Worm (Caenorhabditis elegans) whole organism, L1 larva: ENCODE measurements around the gene hda-1.

Experiments
- C34B4.2 ChIP-seq: sonication (generic microtip); optimal IDR thresholded peaks from 2 replicates; lab custom pipeline; 2017; ENCODE audit warnings: mild to moderate bottlenecking, missing genetic modification characterization, missing compliant biosample characterization
- F16B12.6 ChIP-seq: fragments of 150-350 bp; optimal IDR thresholded peaks from 2 replicates; lab custom pipeline; 2014; ENCODE audit warnings: missing biosample characterization, missing genetic modification characterization
- alr-1 ChIP-seq: fragments of 200-800 bp; sonication (Bioruptor generic); optimal IDR thresholded peaks from 2 replicates; lab custom pipeline; 2018; ENCODE audit warnings: borderline replicate concordance, mild to moderate bottlenecking, missing genetic modification characterization, missing compliant biosample characterization
- ceh-63 ChIP-seq: fragments of 200-800 bp; sonication (Bioruptor generic); optimal IDR thresholded peaks from 2 replicates; lab custom pipeline; 2018; ENCODE audit warnings: mild to moderate bottlenecking, missing genetic modification characterization, missing compliant biosample characterization
- ceh-8 ChIP-seq: fragments of 200-800 bp; sonication (Bioruptor generic); optimal IDR thresholded peaks from 2 replicates; lab custom pipeline; 2018; ENCODE audit warnings: mild to moderate bottlenecking, missing genetic modification characterization, moderate library complexity, missing compliant biosample characterization
- ceh-88 ChIP-seq: fragments of 200-800 bp; sonication (Bioruptor generic); IDR thresholded peaks from 2 replicates; pipeline ENCODE4 v1.3.6; 2022; ENCODE audit warnings: missing genetic modification characterization, missing compliant biosample characterization
- dpl-1 ChIP-seq, 3 experiments: fragments of 150-350 bp in 2 of 3; sonication (generic microtip) in 1 of 3; optimal IDR thresholded peaks; 2 replicates each; lab custom pipeline; 2014 to 2017; ENCODE audit warnings: missing biosample characterization in 3 of 3, missing genetic modification characterization in 3 of 3, missing genetic modification reagents in 3 of 3
- efl-1 ChIP-seq, 4 experiments: fragments of 150-350 bp; optimal IDR thresholded peaks in 3 of 4; peaks in 1 of 4; 1 replicate in 1 of 4; 2 replicates in 3 of 4; lab custom pipeline; 2014; ENCODE audit warnings: missing biosample characterization in 2 of 4, missing genetic modification characterization in 2 of 4, missing genetic modification reagents in 2 of 4
- efl-3 ChIP-seq: fragments of 200-800 bp; sonication (Bioruptor generic); optimal IDR thresholded peaks from 2 replicates; lab custom pipeline; 2018; ENCODE audit warnings: mild to moderate bottlenecking, missing genetic modification characterization, missing compliant biosample characterization
- elt-2 ChIP-seq: sonication (generic microtip); optimal IDR thresholded peaks from 2 replicates; lab custom pipeline; 2016; ENCODE audit warnings: missing genetic modification characterization, mild to moderate bottlenecking, inconsistent platforms, missing compliant biosample characterization, missing genetic modification reagents
- elt-3 ChIP-seq, 6 experiments: fragments of 150-350 bp in 1 of 6; sonication (generic microtip); optimal IDR thresholded peaks; 2 replicates each; lab custom pipeline; 2017 to 2018; ENCODE audit warnings: missing biosample characterization in 6 of 6, missing genetic modification characterization in 6 of 6, inconsistent platforms in 1 of 6
- fkh-8 ChIP-seq: sonication (generic microtip); optimal IDR thresholded peaks from 2 replicates; lab custom pipeline; 2016; ENCODE audit warnings: mild to moderate bottlenecking, missing genetic modification characterization, missing compliant biosample characterization
- fos-1 ChIP-seq: fragments of 150-350 bp; optimal IDR thresholded peaks from 2 replicates; lab custom pipeline; 2014; ENCODE audit warnings: missing biosample characterization, missing genetic modification characterization
- hlh-17 ChIP-seq: fragments of 200-800 bp; sonication (Bioruptor generic); optimal IDR thresholded peaks from 2 replicates; lab custom pipeline; 2018; ENCODE audit warnings: missing genetic modification characterization, mild to moderate bottlenecking, missing compliant biosample characterization, moderate library complexity, borderline replicate concordance
- hlh-4 ChIP-seq: sonication (generic microtip); optimal IDR thresholded peaks from 2 replicates; lab custom pipeline; 2016; ENCODE audit warnings: mild to moderate bottlenecking, missing genetic modification characterization, missing compliant biosample characterization
- hpl-2 ChIP-seq: fragments of 150-350 bp; optimal IDR thresholded peaks from 2 replicates; lab custom pipeline; 2014; ENCODE audit warnings: missing biosample characterization, missing genetic modification reagents, missing genetic modification characterization
- irx-1 ChIP-seq: sonication (generic microtip); optimal IDR thresholded peaks from 2 replicates; lab custom pipeline; 2016; ENCODE audit warnings: missing genetic modification characterization, missing compliant biosample characterization
- isw-1 ChIP-seq: fragments of 200-800 bp; sonication (Bioruptor generic); IDR thresholded peaks from 2 replicates; pipeline ENCODE4 v1.3.6; 2022; ENCODE audit warnings: missing genetic modification characterization, missing compliant biosample characterization
- jun-1 ChIP-seq: fragments of 150-350 bp; optimal IDR thresholded peaks from 2 replicates; lab custom pipeline; 2014; ENCODE audit warnings: missing biosample characterization, missing genetic modification reagents, missing genetic modification characterization
- lin-15B ChIP-seq: fragments of 150-350 bp; sonication (generic microtip); optimal IDR thresholded peaks from 3 replicates; lab custom pipeline; 2014; ENCODE audit warnings: missing biosample characterization, missing genetic modification characterization
- mab-9 ChIP-seq: fragments of 200-800 bp; sonication (Bioruptor generic); IDR thresholded peaks from 2 replicates; pipeline ENCODE4 v1.3.6; 2022; ENCODE audit warnings: missing genetic modification reagents, missing genetic modification characterization, missing compliant biosample characterization
- mdl-1 ChIP-seq, 2 experiments: fragments of 150-350 bp; optimal IDR thresholded peaks; 2 replicates each; lab custom pipeline; 2014 to 2017; ENCODE audit warnings: missing biosample characterization in 2 of 2, missing genetic modification characterization in 2 of 2, inconsistent platforms in 1 of 2
- mep-1 ChIP-seq: fragments of 150-350 bp; optimal IDR thresholded peaks from 2 replicates; lab custom pipeline; 2014; ENCODE audit warnings: missing biosample characterization, missing genetic modification characterization
- nhr-47 ChIP-seq: sonication (generic microtip); optimal IDR thresholded peaks from 2 replicates; lab custom pipeline; 2016; ENCODE audit warnings: mild to moderate bottlenecking, missing genetic modification characterization, moderate library complexity, missing compliant biosample characterization
- rnt-1 ChIP-seq: sonication (generic microtip); optimal IDR thresholded peaks from 2 replicates; lab custom pipeline; 2016; ENCODE audit warnings: mild to moderate bottlenecking, missing genetic modification characterization, moderate library complexity, missing compliant biosample characterization
- skn-1 ChIP-seq: fragments of 150-350 bp; optimal IDR thresholded peaks from 2 replicates; lab custom pipeline; 2014; ENCODE audit warnings: missing biosample characterization, missing genetic modification characterization
- snu-23 ChIP-seq: sonication (generic microtip); optimal IDR thresholded peaks from 2 replicates; lab custom pipeline; 2016; ENCODE audit warnings: missing genetic modification characterization, missing compliant biosample characterization
- sox-4 ChIP-seq: sonication (generic microtip); optimal IDR thresholded peaks from 2 replicates; lab custom pipeline; 2016; ENCODE audit warnings: missing genetic modification characterization, missing compliant biosample characterization
- sptf-1 ChIP-seq: fragments of 150-350 bp; optimal IDR thresholded peaks from 2 replicates; lab custom pipeline; 2014; ENCODE audit warnings: missing biosample characterization, missing genetic modification characterization
- sup-37 ChIP-seq: fragments of 200-800 bp; sonication (Bioruptor generic); optimal IDR thresholded peaks from 2 replicates; lab custom pipeline; 2018; ENCODE audit warnings: mild to moderate bottlenecking, missing genetic modification characterization, missing compliant biosample characterization
- unc-130 ChIP-seq: fragments of 150-350 bp; optimal IDR thresholded peaks from 2 replicates; lab custom pipeline; 2017; ENCODE audit warnings: missing biosample characterization, missing genetic modification characterization, inconsistent platforms
- unc-62 ChIP-seq: fragments of 150-350 bp; optimal IDR thresholded peaks from 2 replicates; lab custom pipeline; 2014; ENCODE audit warnings: missing biosample characterization, missing genetic modification reagents, missing genetic modification characterization
- unc-98 ChIP-seq: fragments of 200-800 bp; sonication (Bioruptor generic); IDR thresholded peaks from 2 replicates; pipeline ENCODE4 v1.3.6; 2022; ENCODE audit warnings: missing genetic modification characterization, missing compliant biosample characterization
- zip-4 ChIP-seq: fragments of 200-800 bp; sonication (Bioruptor generic); optimal IDR thresholded peaks from 2 replicates; lab custom pipeline; 2018; ENCODE audit warnings: mild to moderate bottlenecking, missing genetic modification characterization, moderate library complexity, missing compliant biosample characterization
- ztf-4 ChIP-seq: fragments of 150-350 bp; optimal IDR thresholded peaks from 2 replicates; lab custom pipeline; 2014; ENCODE audit warnings: missing biosample characterization, missing genetic modification characterization

Gene hda-1

DNA sequence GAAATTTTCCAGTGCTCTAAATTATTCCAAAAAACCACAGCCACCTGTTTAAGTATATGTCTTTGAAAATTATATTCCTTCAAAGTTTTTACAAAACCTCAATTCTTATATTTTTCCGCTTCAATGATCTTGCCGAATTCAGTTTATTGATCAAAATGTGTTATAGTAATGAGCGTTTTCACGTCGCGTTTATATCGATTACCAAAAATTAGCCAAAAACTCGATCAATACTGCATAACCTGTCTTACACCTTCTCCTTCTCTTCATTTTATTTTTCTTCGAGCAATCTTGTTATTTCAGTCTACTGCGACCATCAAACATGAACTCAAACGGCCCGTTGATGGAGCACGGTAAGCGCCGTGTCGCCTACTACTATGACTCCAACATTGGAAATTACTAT lies at the start of gene hda-1:
hda-1 (plus strand) TSS at position 301 of the 400 bp plus-strand sequence.
- TF ChIP-seq ceh-63 (GFP tag; lab: Kevin White, UChicago) (no peak), mdl-1 (tag; optimal IDR thresholded peaks at IDR 0.05; lab: Kevin White, UChicago) (no peak), jun-1 (tag; lab: Kevin White, UChicago) (no peak), C34B4.2 (tag; lab: Kevin White, UChicago) (no peak), sox-4 (tag; lab: Kevin White, UChicago) (no peak)

DNA sequence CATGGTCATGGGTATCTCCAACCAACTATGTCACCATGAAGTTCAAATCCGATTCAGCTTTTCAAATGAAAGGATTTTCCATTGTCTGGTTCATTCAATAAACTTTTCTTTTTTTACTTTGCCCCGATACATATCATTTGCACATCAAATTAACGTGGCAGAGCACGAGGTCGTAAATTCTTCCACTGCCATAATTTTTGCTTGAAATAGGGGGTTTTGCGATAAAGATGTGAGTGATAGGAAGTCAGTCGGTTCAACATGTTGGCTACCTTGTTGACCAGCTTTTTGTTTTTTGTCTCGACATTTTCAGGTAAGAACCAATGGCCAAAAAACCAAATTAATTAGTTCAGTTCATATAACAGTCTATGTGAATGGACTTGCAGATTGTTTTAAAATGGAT lies 48.5 kb upstream of the hda-1 start, which contains the start of gene clec-54:
clec-54 (plus strand) TSS at position 224 of the 400 bp plus-strand sequence.
- TF ChIP-seq efl-3 (GFP tag; lab: Kevin White, UChicago) (no peak), efl-1 (optimal IDR thresholded peaks at IDR 0.05; lab: Kevin White, UChicago) (no peak), efl-1 (GFP tag; optimal IDR thresholded peaks at IDR 0.05 in 1 of 2; lab: Kevin White, UChicago) (peak in 1 of 2 experiments; percentile 63), elt-2 (tag; lab: Kevin White, UChicago) (peak; percentile 52), irx-1 (no peak)

DNA sequence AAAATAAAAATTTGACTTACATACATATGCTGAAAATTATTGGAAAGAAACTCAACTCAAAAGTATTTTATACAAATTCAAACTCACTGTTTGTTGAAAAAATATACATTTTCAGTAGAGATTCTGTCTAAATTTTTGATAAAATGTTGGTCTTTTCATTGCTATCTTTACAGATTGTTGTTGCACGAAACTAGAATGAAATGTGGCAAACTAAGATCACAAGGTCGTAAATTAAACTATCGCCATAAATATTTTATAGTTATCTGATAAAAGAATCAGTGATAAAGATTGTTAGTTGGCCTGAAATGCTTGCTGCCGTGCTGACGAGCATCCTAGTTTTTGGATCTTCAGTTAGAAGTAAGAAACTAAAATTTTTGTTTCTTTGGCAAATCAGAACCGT lies 46.2 kb upstream of the hda-1 start, which contains the start of gene clec-55:
clec-55 (plus strand) TSS at position 301 of the 400 bp plus-strand sequence.
- TF ChIP-seq elt-2 (tag; lab: Kevin White, UChicago) = peak; percentile 40
- no peak for TF ChIP-seq snu-23

DNA sequence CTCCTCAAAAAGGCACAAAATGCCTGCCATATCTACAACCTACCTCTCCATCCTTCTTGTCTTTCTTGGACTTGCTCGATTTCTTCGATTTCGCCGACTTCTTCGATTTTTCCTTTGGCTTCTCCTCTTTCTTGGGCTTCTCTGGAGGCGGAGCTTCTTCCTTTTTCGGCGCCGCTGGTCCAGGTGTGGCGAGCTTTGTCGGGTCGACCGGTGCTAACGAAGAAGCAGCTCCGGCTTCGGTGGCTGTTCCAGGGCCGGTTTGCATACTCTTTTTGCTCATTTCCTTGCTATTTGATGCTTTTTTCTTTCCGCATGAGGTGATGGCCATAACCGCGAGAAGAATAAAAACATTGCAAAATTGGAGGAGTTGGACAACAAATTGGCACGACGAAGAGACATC lies 44.7 kb upstream of the hda-1 start:
- TF ChIP-seq nhr-47 (no peak), alr-1 (no peak), unc-62 (no peak), hlh-17 (no peak), isw-1 (GFP tag; lab: Robert Waterston, UW) (no peak), mep-1 (no peak), efl-1 (optimal IDR thresholded peaks at IDR 0.05; lab: Kevin White, UChicago) (no peak), efl-1 (GFP tag; optimal IDR thresholded peaks at IDR 0.05 in 1 of 2; lab: Kevin White, UChicago) (no peak), fkh-8 (tag; lab: Kevin White, UChicago) (no peak), unc-130 (no peak), dpl-1 (GFP tag; optimal IDR thresholded peaks at IDR 0.05; lab: Kevin White, UChicago) (no peak), rnt-1 (tag; lab: Kevin White, UChicago) (no peak), mab-9 (GFP tag; lab: Robert Waterston, UW) (no peak), C34B4.2 (tag; lab: Kevin White, UChicago) (no peak), sptf-1 (no peak), irx-1 (no peak), ceh-88 (GFP tag; lab: Robert Waterston, UW) (no peak), hlh-4 (no peak), fos-1 (tag; lab: Kevin White, UChicago) (no peak)

DNA sequence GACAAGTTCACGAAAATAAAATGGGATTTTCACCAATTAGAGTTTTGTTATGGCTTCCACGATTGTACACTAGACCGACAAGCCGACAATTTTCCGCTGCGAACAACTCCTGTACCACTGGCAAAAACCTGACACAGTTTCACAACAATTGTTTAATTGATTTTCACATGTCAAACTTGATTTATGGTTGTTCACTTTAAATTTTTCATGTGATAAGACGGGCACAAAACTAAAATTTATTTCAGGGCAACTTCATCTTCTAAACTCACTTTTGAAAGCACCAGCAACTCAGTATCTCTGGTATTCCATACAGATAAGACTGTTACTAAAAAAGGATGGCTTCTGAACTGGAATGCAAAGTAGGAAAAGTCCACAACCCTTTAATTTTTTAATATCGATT lies 43.8 kb upstream of the hda-1 start, which contains the start of gene R02D5.7:
R02D5.7 (minus strand) TSS at position 101 of the 400 bp plus-strand sequence.
- TF ChIP-seq hpl-2 (GFP tag; lab: Kevin White, UChicago) = no peak
- TF ChIP-seq ceh-8 (GFP tag; lab: Kevin White, UChicago) = no peak
- no peak for TF ChIP-seq zip-4 (GFP tag; lab: Kevin White, UChicago)
- TF ChIP-seq elt-3 (tag; optimal IDR thresholded peaks at IDR 0.05; lab: Kevin White, UChicago) = no peak
- no peak for TF ChIP-seq F16B12.6 (tag; lab: Kevin White, UChicago)
- no peak for TF ChIP-seq lin-15B (tag; lab: Kevin White, UChicago)
- no peak for TF ChIP-seq hlh-17
- TF ChIP-seq ztf-4 (tag; lab: Kevin White, UChicago) = no peak
- no peak for TF ChIP-seq skn-1
- no peak for TF ChIP-seq dpl-1 (GFP tag; optimal IDR thresholded peaks at IDR 0.05; lab: Kevin White, UChicago)
- no peak for TF ChIP-seq sup-37 (GFP tag; lab: Kevin White, UChicago)
- TF ChIP-seq unc-98 (GFP tag; lab: Robert Waterston, UW) = no peak
- TF ChIP-seq, all 84 proteins: peak for 0
